Fruit fly (Drosophila melanogaster): ENCODE data around the gene tws.

tws gene

dm6 chr3R:10089171-10089664 is 50.4 kb downstream of the tws start (continued):
- TF ChIP-seq CG8319 (GFP tag; optimal IDR thresholded peaks at IDR 0.05): no peak
- peak; percentile 36 for TF ChIP-seq Eip75B (GFP tag; optimal IDR thresholded peaks at IDR 0.05)
- TF ChIP-seq CG9139 (GFP tag; optimal IDR thresholded peaks at IDR 0.05): no peak
- TF ChIP-seq fd59A (GFP tag; optimal IDR thresholded peaks at IDR 0.05): no peak
- TF ChIP-seq Sox15 (GFP tag; optimal IDR thresholded peaks at IDR 0.05): no peak
- no peak for TF ChIP-seq CG4318 (GFP tag; optimal IDR thresholded peaks at IDR 0.05)
- TF ChIP-seq ss (GFP tag; optimal IDR thresholded peaks at IDR 0.05): peak; percentile 17 to 41

- TF ChIP-seq CG8319 (GFP tag; optimal IDR thresholded peaks at IDR 0.05): peak; percentile 82
- peak; percentile 93 for TF ChIP-seq net (GFP tag; optimal IDR thresholded peaks at IDR 0.05)
- TF ChIP-seq CG15336 (GFP tag; IDR thresholded peaks at IDR 0.05): peak; percentile 86
- TF ChIP-seq Eip93F (GFP tag; optimal IDR thresholded peaks at IDR 0.05): peak; percentile 39
- TF ChIP-seq CG11902 (GFP tag; optimal IDR thresholded peaks at IDR 0.05): peak; percentile 85
- TF ChIP-seq OdsH (GFP tag; optimal IDR thresholded peaks at IDR 0.05): peak; percentile 94
- TF ChIP-seq dsx (GFP tag; optimal IDR thresholded peaks at IDR 0.05; ENCODE audit: poor library complexity, severe bottlenecking): peak; percentile 85
- TF ChIP-seq Blimp-1 (GFP tag; optimal IDR thresholded peaks at IDR 0.05): peak; percentile 23
- TF ChIP-seq CG8632 (GFP tag; optimal IDR thresholded peaks at IDR 0.05): peak; percentile 88
- TF ChIP-seq CG10631 (GFP tag; optimal IDR thresholded peaks at IDR 0.05): peak; percentile 95
- peak; percentile 95 for TF ChIP-seq acj6 (GFP tag; optimal IDR thresholded peaks at IDR 0.05)
- TF ChIP-seq Met (GFP tag; optimal IDR thresholded peaks at IDR 0.05): peak; percentile 86
- TF ChIP-seq CG6792 (GFP tag; optimal IDR thresholded peaks at IDR 0.05): peak; percentile 90
- TF ChIP-seq Ets21C (GFP tag; optimal IDR thresholded peaks at IDR 0.05): peak; percentile 78
- TF ChIP-seq fd85E (GFP tag; optimal IDR thresholded peaks at IDR 0.05): peak; percentile 51
- TF ChIP-seq CG6808 (GFP tag; optimal IDR thresholded peaks at IDR 0.05): peak; percentile 84
- TF ChIP-seq CG10669 (GFP tag; optimal IDR thresholded peaks at IDR 0.05): peak; percentile 88
- TF ChIP-seq Hr38 (GFP tag; optimal IDR thresholded peaks at IDR 0.05): no peak
- peak; percentile 91 for TF ChIP-seq CG11762 (GFP tag; optimal IDR thresholded peaks at IDR 0.05; ENCODE audit: insufficient read depth)
- TF ChIP-seq CG16779 (tag; optimal IDR thresholded peaks at IDR 0.05): peak; percentile 66
- peak; percentile 90 to 91 for TF ChIP-seq salr (GFP tag; optimal IDR thresholded peaks at IDR 0.05)
- peak; percentile 85 for TF ChIP-seq cyc (GFP tag; optimal IDR thresholded peaks at IDR 0.05)
- TF ChIP-seq Lpt (GFP tag; optimal IDR thresholded peaks at IDR 0.05): peak; percentile 84
- peak; percentile 88 for TF ChIP-seq spab (GFP tag; optimal IDR thresholded peaks at IDR 0.05)
- TF ChIP-seq CG9139 (GFP tag; optimal IDR thresholded peaks at IDR 0.05): peak; percentile 77
- peak; percentile 93 for TF ChIP-seq Gug (GFP tag; IDR thresholded peaks at IDR 0.05)
- TF ChIP-seq CG4318 (GFP tag; optimal IDR thresholded peaks at IDR 0.05): peak; percentile 78
- TF ChIP-seq Sox15 (GFP tag; optimal IDR thresholded peaks at IDR 0.05): peak; percentile 87
- peak; percentile 91 for TF ChIP-seq achi (GFP tag; optimal IDR thresholded peaks at IDR 0.05)
- peak; percentile 89 for TF ChIP-seq svp (GFP tag)
- TF ChIP-seq lz (GFP tag; optimal IDR thresholded peaks at IDR 0.05): peak; percentile 85
- peak; percentile 96 for TF ChIP-seq CG6163 (GFP tag; IDR thresholded peaks at IDR 0.05)
- TF ChIP-seq vri (GFP tag; optimal IDR thresholded peaks at IDR 0.05): peak; percentile 91
- peak; percentile 91 for TF ChIP-seq Sox14 (GFP tag; optimal IDR thresholded peaks at IDR 0.05)
- peak; percentile 84 for TF ChIP-seq Smox (GFP tag; optimal IDR thresholded peaks at IDR 0.05)
- TF ChIP-seq CG32006 (GFP tag; optimal IDR thresholded peaks at IDR 0.05): peak; percentile 93
- no peak for TF ChIP-seq CG6854 (GFP tag; optimal IDR thresholded peaks at IDR 0.05)
- TF ChIP-seq CG34406 (GFP tag; optimal IDR thresholded peaks at IDR 0.05): peak; percentile 87
- peak; percentile 72 to 87 for TF ChIP-seq ss (GFP tag; optimal IDR thresholded peaks at IDR 0.05)
- TF ChIP-seq pdm3 (GFP tag; optimal IDR thresholded peaks at IDR 0.05): peak; percentile 95
- peak; percentile 81 for TF ChIP-seq Sox102F (GFP tag; optimal IDR thresholded peaks at IDR 0.05)
- peak; percentile 90 for TF ChIP-seq fd59A (GFP tag; optimal IDR thresholded peaks at IDR 0.05)
- TF ChIP-seq topi (GFP tag; optimal IDR thresholded peaks at IDR 0.05): peak; percentile 87
- TF ChIP-seq Eip75B (GFP tag; optimal IDR thresholded peaks at IDR 0.05): peak; percentile 89
- TF ChIP-seq CG6276 (GFP tag; optimal IDR thresholded peaks at IDR 0.05): peak; percentile 66
- peak; percentile 88 for TF ChIP-seq CG1621 (tag; optimal IDR thresholded peaks at IDR 0.05)
These were observed 52.2 kb downstream of the tws start for dm6 chr3R:10087206-10087927.

All from whole organism, prepupa.